Worm (Caenorhabditis elegans): ENCODE results near the gene fbxa-218.

fbxa-218 gene

DNA sequence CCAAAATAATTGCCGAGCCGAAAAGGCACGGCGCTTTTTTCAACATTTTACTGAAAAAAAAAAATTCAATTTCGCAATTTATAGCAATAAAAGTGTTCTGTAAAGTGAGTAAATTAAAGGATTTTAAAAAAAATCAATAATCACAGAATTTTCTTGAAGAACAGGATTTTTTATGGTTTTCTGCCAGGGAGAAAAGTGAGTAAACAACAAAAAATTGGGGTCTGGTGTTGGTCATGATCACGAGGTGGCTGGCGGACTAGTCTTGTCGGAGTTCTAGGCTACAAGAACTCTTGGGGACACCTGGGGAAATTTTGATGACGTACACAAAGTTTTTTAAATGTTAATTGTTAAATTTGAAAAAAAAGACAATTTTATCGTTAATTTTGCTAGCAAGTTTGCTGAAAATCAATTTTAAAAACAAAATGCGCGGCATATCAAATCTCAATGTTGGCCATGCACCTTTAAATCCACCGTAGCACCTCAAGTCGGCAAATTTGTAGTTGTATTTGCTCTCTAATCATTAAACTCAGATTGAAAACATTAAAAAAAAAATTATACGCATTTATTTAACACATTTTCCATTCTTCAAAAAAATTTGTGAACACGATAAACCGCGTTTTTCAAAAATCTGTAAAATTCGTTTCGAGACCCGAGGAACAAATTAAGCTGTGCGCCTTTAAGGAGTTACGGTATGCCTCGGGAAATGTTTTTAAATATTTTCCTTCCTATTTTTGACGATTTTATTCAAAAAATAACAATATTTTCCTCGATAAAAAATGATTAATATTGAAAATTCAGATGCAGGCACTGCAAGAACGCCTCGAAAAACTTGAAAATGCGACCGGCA is 20.7 kb downstream of the fbxa-218 start, which contains the start of the genes scav-3 and Y49E10.21:
Gene scav-3 (minus strand): TSS at position 50 of the 847 bp plus-strand sequence.
Gene Y49E10.21 (plus strand): TSS at position 797 of the 847 bp plus-strand sequence.
- TF ChIP-seq nhr-77 (tag; optimal IDR thresholded peaks at IDR 0.05): no peak
- no peak for TF ChIP-seq zag-1 (tag; optimal IDR thresholded peaks at IDR 0.05)
- TF ChIP-seq sem-4 (tag; optimal IDR thresholded peaks at IDR 0.05): peak; percentile 35
- no peak for TF ChIP-seq F13H6.1 (tag; optimal IDR thresholded peaks at IDR 0.05)
- peak; percentile 52 for TF ChIP-seq crh-2 (tag; optimal IDR thresholded peaks at IDR 0.05)
- TF ChIP-seq peb-1 (tag; optimal IDR thresholded peaks at IDR 0.05): no peak
- TF ChIP-seq nhr-10 (tag; optimal IDR thresholded peaks at IDR 0.05): no peak
- TF ChIP-seq alr-1 (tag; optimal IDR thresholded peaks at IDR 0.05): no peak
- no peak for TF ChIP-seq Y55F3AM.14 (GFP tag; optimal IDR thresholded peaks at IDR 0.05)
- TF ChIP-seq nhr-12 (tag; optimal IDR thresholded peaks at IDR 0.05): no peak
- peak; percentile 44 for TF ChIP-seq nhr-129 (tag; optimal IDR thresholded peaks at IDR 0.05)
- TF ChIP-seq nhr-21 (tag; optimal IDR thresholded peaks at IDR 0.05): no peak
- TF ChIP-seq ztf-1 (GFP tag; conservative IDR thresholded peaks at IDR 0.05): no peak
- TF ChIP-seq ztf-11 (tag; optimal IDR thresholded peaks at IDR 0.05): no peak
- peak; percentile 70 for TF ChIP-seq C34F6.9 (tag; optimal IDR thresholded peaks at IDR 0.05)
- TF ChIP-seq skn-1 (tag; optimal IDR thresholded peaks at IDR 0.05): peak; percentile 35
- TF ChIP-seq lin-13 (GFP tag; optimal IDR thresholded peaks at IDR 0.05): no peak
- TF ChIP-seq lin-11 (tag; optimal IDR thresholded peaks at IDR 0.05): no peak
- TF ChIP-seq dmd-4 (tag; optimal IDR thresholded peaks at IDR 0.05): no peak
- no peak for TF ChIP-seq ztf-4 (tag; optimal IDR thresholded peaks at IDR 0.05)
- no peak for TF ChIP-seq sma-9 (GFP tag; optimal IDR thresholded peaks at IDR 0.05)
- TF ChIP-seq sma-9 (tag; optimal IDR thresholded peaks at IDR 0.05): no peak
- peak in 1 of 2 experiments; percentile 58 for TF ChIP-seq lsy-2 (tag; optimal IDR thresholded peaks at IDR 0.05)
- no peak for TF ChIP-seq R02D3.7 (tag; optimal IDR thresholded peaks at IDR 0.05)
- peak; percentile 14 for TF ChIP-seq gmeb-1 (tag; optimal IDR thresholded peaks at IDR 0.05)
- no peak for TF ChIP-seq snpc-4 (tag; optimal IDR thresholded peaks at IDR 0.05)
- TF ChIP-seq mbf-1 (tag; optimal IDR thresholded peaks at IDR 0.05): no peak
- no peak for TF ChIP-seq nhr-6 (tag; optimal IDR thresholded peaks at IDR 0.05)
- TF ChIP-seq nhr-11 (tag; optimal IDR thresholded peaks at IDR 0.05): no peak
- peak; percentile 59 for TF ChIP-seq fos-1 (tag; optimal IDR thresholded peaks at IDR 0.05)
- TF ChIP-seq nhr-23 (tag; optimal IDR thresholded peaks at IDR 0.05): no peak
- TF ChIP-seq ZK546.5 (tag; optimal IDR thresholded peaks at IDR 0.05): no peak
- no peak for TF ChIP-seq elt-1 (tag; optimal IDR thresholded peaks at IDR 0.05)
- no peak for TF ChIP-seq aly-2 (tag; optimal IDR thresholded peaks at IDR 0.05)
- no peak for TF ChIP-seq ceh-82 (tag; optimal IDR thresholded peaks at IDR 0.05)
- TF ChIP-seq ceh-16 (tag; optimal IDR thresholded peaks at IDR 0.05): no peak
- TF ChIP-seq elt-3 (tag; optimal IDR thresholded peaks at IDR 0.05): no peak
- no peak for TF ChIP-seq mab-5 (tag; optimal IDR thresholded peaks at IDR 0.05)
- TF ChIP-seq unc-55 (GFP tag; optimal IDR thresholded peaks at IDR 0.05): peak; percentile 28
- TF ChIP-seq sma-3 (GFP tag; optimal IDR thresholded peaks at IDR 0.05): no peak
- TF ChIP-seq blmp-1 (tag; optimal IDR thresholded peaks at IDR 0.05; ENCODE audit: insufficient read depth): no peak

DNA sequence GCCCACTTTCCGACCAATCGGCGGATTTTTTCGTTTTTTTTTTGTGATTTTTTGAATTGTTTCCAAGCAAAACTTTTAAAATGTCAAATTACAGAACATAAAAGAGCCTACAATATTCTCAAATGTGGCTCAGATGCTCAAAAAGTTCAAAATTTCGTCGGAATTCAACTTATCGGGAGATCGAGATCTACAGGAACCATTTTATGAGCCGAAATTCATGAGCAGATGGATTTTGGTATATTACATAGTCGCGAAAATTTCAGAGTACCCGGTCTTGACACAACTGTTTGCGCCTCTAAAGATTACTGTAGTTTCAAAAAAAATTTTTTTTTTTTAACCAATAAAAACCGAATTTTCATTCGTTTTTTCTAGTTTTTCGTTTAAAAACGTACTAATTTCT is 22.7 kb downstream of the fbxa-218 start:
- TF ChIP-seq zag-1 (tag; optimal IDR thresholded peaks at IDR 0.05): no peak
- no peak for TF ChIP-seq nhr-6 (tag; optimal IDR thresholded peaks at IDR 0.05)
- no peak for TF ChIP-seq lin-13 (GFP tag; optimal IDR thresholded peaks at IDR 0.05)
- TF ChIP-seq nhr-25 (tag; optimal IDR thresholded peaks at IDR 0.05): no peak
- TF ChIP-seq mdl-1 (tag; optimal IDR thresholded peaks at IDR 0.05): no peak
- no peak for TF ChIP-seq nhr-77 (tag; optimal IDR thresholded peaks at IDR 0.05)
- TF ChIP-seq blmp-1 (tag; optimal IDR thresholded peaks at IDR 0.05; ENCODE audit: insufficient read depth): no peak
- no peak for TF ChIP-seq ama-1 (optimal IDR thresholded peaks at IDR 0.05)
- no peak for TF ChIP-seq F13H6.1 (tag; optimal IDR thresholded peaks at IDR 0.05)

Measured in whole organism, L2 larva.